Fruit fly (Drosophila melanogaster) whole organism, embryonic: ENCODE data around the gene Lip2.

Source experiments
- Bdp1 ChIP-seq: fragments of 200-800 bp; sonication (Bioruptor generic); optimal IDR thresholded peaks from 3 replicates; lab custom pipeline; 2016; ENCODE audit warnings: missing biosample characterization, missing genetic modification characterization
- CG12104 ChIP-seq: fragments of 200-800 bp; sonication (Bioruptor generic); optimal IDR thresholded peaks from 3 replicates; lab custom pipeline; 2016; ENCODE audit warnings: missing biosample characterization, missing genetic modification characterization
- CG12769 ChIP-seq: fragments of 200-800 bp; sonication (Bioruptor generic); optimal IDR thresholded peaks from 2 replicates; lab custom pipeline; 2019; ENCODE audit warnings: missing biosample characterization, mild to moderate bottlenecking, missing genetic modification characterization, moderate library complexity
- CG6683 ChIP-seq: fragments of 200-800 bp; sonication (Bioruptor generic); optimal IDR thresholded peaks from 2 replicates; lab custom pipeline; 2017; ENCODE audit warnings: missing biosample characterization, mild to moderate bottlenecking, missing genetic modification characterization, missing genetic modification reagents
- CG6791 ChIP-seq: fragments of 200-800 bp; sonication (Bioruptor generic); IDR thresholded peaks from 3 replicates; pipeline ENCODE4 v1.3.6; 2022; ENCODE audit warnings: missing biosample characterization, missing genetic modification characterization; ENCODE audit not compliant: partially characterized antibody
- CG7357 ChIP-seq: fragments of 200-800 bp; sonication (Bioruptor generic); IDR thresholded peaks from 3 replicates; pipeline ENCODE4 v1.3.6; 2022; ENCODE audit warnings: missing biosample characterization, missing genetic modification characterization
- Dfd ChIP-seq, 2 experiments: fragments of >200 bp; optimal IDR thresholded peaks; 2 replicates each; lab custom pipeline; 2017; ENCODE audit warnings: missing biosample characterization in 2 of 2, missing genetic modification characterization in 2 of 2
- Mad ChIP-seq: fragments of 200-800 bp; sonication (Bioruptor generic); optimal IDR thresholded peaks from 2 replicates; lab custom pipeline; 2016; ENCODE audit warnings: missing biosample characterization, missing genetic modification characterization
- Rx ChIP-seq: fragments of 200-800 bp; sonication (Bioruptor generic); IDR thresholded peaks from 2 replicates; pipeline ENCODE4 v1.3.6; 2022; ENCODE audit warnings: missing biosample characterization, missing genetic modification characterization
- bowl ChIP-seq: fragments of 200-800 bp; sonication (Bioruptor generic); IDR thresholded peaks from 2 replicates; pipeline ENCODE4 v1.3.6; 2022; ENCODE audit warnings: missing biosample characterization, missing genetic modification characterization
- ewg ChIP-seq: fragments of 200-800 bp; sonication (Bioruptor generic); optimal IDR thresholded peaks from 3 replicates; lab custom pipeline; 2017; ENCODE audit warnings: mild to moderate bottlenecking, missing biosample characterization, missing genetic modification reagents, missing genetic modification characterization
- pfk ChIP-seq: fragments of 200-800 bp; sonication (Bioruptor generic); optimal IDR thresholded peaks from 2 replicates; lab custom pipeline; 2018; ENCODE audit warnings: missing biosample characterization, mild to moderate bottlenecking, missing genetic modification characterization, moderate library complexity
- sim ChIP-seq: fragments of 200-800 bp; sonication (Bioruptor generic); IDR thresholded peaks from 2 replicates; pipeline ENCODE4 v1.3.6; 2022; ENCODE audit warnings: missing biosample characterization, missing genetic modification characterization
- sna ChIP-seq: fragments of 200-800 bp; sonication (Bioruptor generic); IDR thresholded peaks from 2 replicates; pipeline ENCODE4 v1.3.6; 2022; ENCODE audit warnings: missing biosample characterization, missing genetic modification characterization; ENCODE audit not compliant: partially characterized antibody

dm6 chr2L:10749607-10750467, 40.6 kb upstream of the Lip2 start:
- no peak for TF ChIP-seq pfk
- no peak for TF ChIP-seq CG6683 (GFP tag; lab: Kevin White, UChicago)
- TF ChIP-seq sim (GFP tag; lab: Robert Waterston, UW), result no peak
- no peak for TF ChIP-seq Dfd (GFP tag; optimal IDR thresholded peaks at IDR 0.05; lab: Kevin White, UChicago)
- TF ChIP-seq ewg (GFP tag; lab: Kevin White, UChicago), result no peak
- TF ChIP-seq Rx (GFP tag; lab: Robert Waterston, UW), result no peak
- TF ChIP-seq Mad (GFP tag; lab: Kevin White, UChicago), result no peak
- no peak for TF ChIP-seq CG12769 (tag; lab: Kevin White, UChicago)
- TF ChIP-seq CG6791 (GFP tag; lab: Robert Waterston, UW), result no peak
- no peak for TF ChIP-seq sna (GFP tag; lab: Robert Waterston, UW)
- no peak for TF ChIP-seq CG7357 (GFP tag; lab: Robert Waterston, UW)
- no peak for TF ChIP-seq Bdp1 (GFP tag; lab: Kevin White, UChicago)
- no peak for TF ChIP-seq CG12104 (GFP tag; lab: Kevin White, UChicago)
- no peak for TF ChIP-seq bowl (GFP tag; lab: Robert Waterston, UW)
